Fruit fly (Drosophila melanogaster) whole organism, larva: ENCODE data around the gene CG43446.

Experiments
- noc ChIP-seq: fragments of 200-800 bp; sonication (Bioruptor generic); optimal IDR thresholded peaks from 3 replicates; lab custom pipeline; 2019; ENCODE audit warnings: missing biosample characterization, mild to moderate bottlenecking, missing genetic modification characterization, moderate library complexity

Gene CG43446

dm6 chr3R:20987836-20988235 is at the start of gene CG43446:
Gene CG43446, minus strand, starts transcription at chr3R:20987936.
- no peak for TF ChIP-seq noc (tag; lab: Kevin White, UChicago)

dm6 chr3R:21025508-21025907 is 37.8 kb upstream of the CG43446 start:
- no peak for TF ChIP-seq noc (tag; lab: Kevin White, UChicago)

- no peak for TF ChIP-seq noc (tag; lab: Kevin White, UChicago)
These were observed 36.3 kb upstream of the CG43446 start, which contains the start of gene peg for dm6 chr3R:21023902-21024541. Gene peg, minus strand, starts transcription at chr3R:21024163.

- no peak for TF ChIP-seq noc (tag; lab: Kevin White, UChicago)
These were observed 35.2 kb upstream of the CG43446 start for dm6 chr3R:21022769-21023517.

- TF ChIP-seq noc (tag; lab: Kevin White, UChicago), result peak; percentile 32
These were observed 31.3 kb upstream of the CG43446 start for dm6 chr3R:21019073-21019472.

DNA sequence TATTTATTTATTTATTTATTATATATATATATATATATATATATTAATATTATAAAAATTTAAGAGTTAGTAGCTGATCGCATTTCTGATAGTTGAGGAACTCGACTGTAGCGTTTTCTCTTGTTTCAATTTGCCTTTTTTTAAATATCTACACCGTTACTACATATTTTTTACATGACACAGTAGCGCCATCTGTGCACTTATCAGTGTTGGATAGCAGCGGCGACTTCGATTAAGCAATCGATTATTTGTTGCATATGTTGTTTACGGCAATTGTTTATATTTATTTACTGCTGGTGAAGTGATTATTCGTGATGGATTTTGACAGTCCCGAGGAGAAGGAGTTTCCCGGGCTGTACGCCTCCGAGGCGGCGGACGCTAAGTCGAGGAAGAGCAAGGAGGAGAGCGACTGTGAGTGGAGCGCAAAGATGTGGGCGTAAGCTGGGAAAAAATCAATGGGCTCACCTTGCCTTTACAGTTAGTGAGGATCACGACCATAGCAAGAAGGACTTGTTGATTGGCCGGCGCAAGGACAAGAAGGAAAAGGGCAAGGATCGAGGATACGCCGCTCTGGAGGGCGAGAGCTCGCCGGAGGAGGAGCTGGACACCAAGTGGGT is 29.8 kb upstream of the CG43446 start, which contains the start of gene Rlip:
Gene Rlip (plus strand): TSS at position 221 of the 617 bp plus-strand sequence.
- peak; percentile 3 for TF ChIP-seq noc (tag; lab: Kevin White, UChicago)

DNA sequence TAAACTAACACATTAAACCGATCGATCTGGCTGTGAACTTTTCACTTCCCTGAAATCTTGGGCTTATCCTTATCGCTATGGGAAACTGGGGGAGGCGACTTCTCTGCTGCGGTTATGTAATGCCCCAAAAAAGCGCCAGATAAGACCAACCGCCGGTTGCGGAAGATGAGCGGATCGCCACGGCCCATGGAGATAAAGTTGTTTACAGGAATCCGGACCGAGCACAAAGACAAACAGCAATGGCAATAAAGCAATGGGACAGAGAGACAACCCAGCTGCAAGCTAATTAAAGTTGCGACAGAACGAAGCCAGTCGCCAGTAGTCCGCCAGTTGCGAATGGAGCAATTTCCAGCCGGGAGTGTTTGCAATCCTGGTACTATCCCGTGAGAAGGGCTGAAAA is 27.9 kb upstream of the CG43446 start, which contains the start of gene CG5697:
Gene CG5697 (plus strand): TSS at position 314 of the 400 bp plus-strand sequence.
- no peak for TF ChIP-seq noc (tag; lab: Kevin White, UChicago)

DNA sequence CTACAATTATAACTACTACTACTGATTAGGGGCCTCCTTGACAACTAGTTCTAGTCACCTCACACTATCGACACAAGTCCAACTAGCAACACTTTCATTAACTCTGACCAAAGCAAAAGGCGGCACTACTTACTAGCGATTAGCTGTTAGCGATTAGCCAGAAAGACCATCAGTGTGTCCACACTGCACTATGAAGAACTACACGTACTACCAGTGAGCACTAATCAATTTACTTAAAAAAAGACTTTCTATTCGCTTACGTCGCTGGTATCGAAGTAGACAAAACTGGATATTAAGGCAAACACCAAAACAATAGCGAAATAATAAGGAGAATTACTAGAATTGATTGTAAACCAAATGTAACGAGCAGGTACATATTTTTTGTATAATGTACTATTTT is 26.0 kb upstream of the CG43446 start:
- TF ChIP-seq noc (tag; lab: Kevin White, UChicago), result no peak

DNA sequence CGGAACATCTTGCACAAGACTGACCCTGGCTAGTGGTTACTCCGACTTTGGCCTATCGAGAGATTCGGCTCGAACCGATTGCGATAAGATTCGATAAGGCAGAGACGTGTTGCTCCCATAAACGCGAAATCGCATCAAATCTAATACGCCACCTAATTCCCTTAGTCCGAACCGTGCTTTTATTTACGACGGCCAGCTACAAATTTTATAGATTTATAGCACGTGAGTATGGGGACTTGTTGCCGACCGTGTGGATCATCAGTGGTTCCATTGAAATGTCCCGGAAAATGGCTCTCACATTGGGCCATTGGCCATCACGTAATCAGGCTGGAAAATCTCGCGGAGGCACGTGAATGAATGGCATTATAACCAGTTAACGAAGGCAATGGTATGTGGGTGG is 19.2 kb upstream of the CG43446 start, which contains the start of gene Alp5:
Gene Alp5 (minus strand): TSS at position 24 of the 400 bp plus-strand sequence.
- peak; percentile 53 for TF ChIP-seq noc (tag; lab: Kevin White, UChicago)

- TF ChIP-seq noc (tag; lab: Kevin White, UChicago), result no peak
These were observed 13.4 kb upstream of the CG43446 start for dm6 chr3R:21001123-21001522.

DNA sequence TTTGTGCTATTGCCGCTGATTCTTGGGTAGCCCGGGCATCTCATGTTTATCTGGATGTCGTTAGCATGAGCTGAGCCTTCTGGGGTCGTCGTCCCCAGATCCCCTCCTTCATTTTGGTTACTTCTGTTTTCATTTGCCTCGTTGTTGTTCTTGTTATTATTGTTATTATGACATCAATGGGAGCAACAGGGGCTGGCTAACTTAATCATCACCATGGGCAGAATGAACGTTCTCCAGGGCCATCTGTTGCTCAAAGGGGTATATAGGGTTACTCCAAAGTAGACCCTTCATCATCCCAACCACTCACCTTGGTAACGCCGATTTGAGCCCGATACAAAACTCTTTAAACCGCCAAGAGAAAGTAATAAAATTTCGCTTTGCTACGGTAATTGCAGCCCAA is 10.6 kb upstream of the CG43446 start:
- TF ChIP-seq noc (tag; lab: Kevin White, UChicago), result no peak

DNA sequence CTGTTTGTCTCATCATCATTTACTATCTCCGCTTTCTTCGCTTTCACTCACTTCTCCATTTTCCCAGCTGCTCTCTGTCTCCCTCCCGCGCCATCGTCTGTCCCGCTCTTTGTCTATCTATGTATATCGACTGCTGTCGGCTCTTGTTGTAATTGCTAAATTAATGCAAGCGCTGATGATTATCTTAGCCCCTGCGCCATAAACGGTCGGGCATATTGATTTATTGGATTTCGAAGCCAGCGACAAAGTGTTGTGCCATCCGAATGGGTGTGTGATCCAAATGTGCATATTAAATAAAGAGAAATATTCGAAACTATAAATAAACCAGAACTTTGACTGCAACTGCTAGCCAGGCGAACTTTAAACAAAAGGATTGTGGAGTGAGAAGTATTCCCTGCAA is 2.7 kb upstream of the CG43446 start:
- no peak for TF ChIP-seq noc (tag; lab: Kevin White, UChicago)

DNA sequence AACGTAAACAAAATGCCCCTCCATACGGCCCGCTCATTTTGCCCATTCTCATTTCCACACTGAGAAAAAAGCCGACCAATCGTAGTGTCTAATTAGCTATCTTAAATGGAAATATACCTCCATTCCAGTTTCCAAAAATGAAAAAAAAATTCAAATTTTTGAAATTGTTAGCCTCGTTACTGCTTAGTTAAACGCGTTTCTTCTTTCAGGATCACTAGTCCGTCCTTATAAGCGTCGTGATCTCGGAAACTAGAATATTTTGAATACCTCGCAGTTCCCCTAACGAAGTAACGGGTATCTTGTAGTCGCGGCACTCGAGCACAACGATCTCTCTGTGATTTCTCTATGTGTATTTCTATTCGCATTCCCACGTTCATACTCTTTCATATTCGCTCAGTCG is 1.9 kb upstream of the CG43446 start:
- TF ChIP-seq noc (tag; lab: Kevin White, UChicago), result no peak

DNA sequence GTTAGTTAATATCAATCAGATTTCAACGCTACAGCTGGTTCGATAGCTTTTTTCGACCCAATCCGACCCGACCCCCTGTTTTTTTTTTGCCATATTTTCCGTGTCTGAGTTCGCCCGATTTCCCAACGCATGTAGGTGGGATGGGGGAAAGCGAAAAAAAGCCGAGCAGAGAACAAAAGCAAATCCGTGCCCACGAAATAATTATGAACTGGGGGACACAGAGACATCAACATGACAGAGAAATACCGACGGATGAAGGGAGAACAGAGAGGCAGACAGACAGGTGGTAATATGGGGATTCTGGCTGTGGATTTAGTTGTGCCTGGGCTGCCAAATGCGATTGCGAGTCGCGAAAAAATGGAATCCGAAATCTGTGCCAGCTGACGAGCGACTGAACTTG is 1.3 kb upstream of the CG43446 start:
- TF ChIP-seq noc (tag; lab: Kevin White, UChicago), result no peak

dm6 chr3R:20988560-20988959 is 824 bp upstream of the CG43446 start:
- TF ChIP-seq noc (tag; lab: Kevin White, UChicago), result peak; percentile 60

DNA sequence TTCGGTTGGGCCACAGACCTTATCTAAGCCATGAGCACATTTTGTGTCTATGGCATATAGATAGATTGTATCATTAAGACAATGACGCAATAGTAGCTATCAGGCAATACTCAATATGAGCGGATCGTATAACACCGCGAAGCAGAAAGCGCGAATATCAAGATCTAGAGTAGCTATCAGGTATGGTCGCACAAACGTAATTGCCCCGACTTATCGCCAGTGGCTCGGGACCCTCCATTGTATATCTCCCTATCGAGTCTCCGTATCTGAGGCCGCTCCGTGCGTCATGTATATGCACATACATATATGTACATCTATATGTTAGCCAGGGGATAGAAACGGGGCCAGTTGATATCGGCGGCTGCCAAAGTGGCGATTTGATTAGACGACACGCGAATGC is 2.1 kb downstream of the CG43446 start:
- peak; percentile 59 for TF ChIP-seq noc (tag; lab: Kevin White, UChicago)
